Worm (Caenorhabditis elegans): ENCODE measurements around the gene M163.7.

The M163.7 gene

DNA sequence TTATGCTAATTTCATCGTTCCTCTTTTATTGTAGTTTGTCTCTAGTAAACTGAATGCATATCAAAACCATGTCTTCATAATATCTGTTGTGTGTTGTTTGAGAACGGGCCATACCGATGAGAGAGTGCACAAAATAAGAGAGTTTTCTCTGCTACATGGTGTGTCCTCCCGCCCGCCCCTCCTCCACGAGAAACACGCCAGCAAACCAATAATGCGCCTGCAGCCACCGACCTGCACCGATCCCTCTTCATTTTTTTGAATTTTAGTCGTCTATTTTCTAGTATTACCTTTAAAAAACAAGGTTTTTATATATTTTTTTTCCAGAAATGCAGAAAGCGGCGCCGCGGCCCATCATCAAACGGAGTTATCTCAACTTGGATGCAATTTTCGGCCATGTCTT lies 15.6 kb downstream of the M163.7 start, which contains the start of gene gfi-3 (continued):
- TF ChIP-seq egl-27 (tag; optimal IDR thresholded peaks at IDR 0.05) (no peak), grh-1 (GFP tag; IDR thresholded peaks at IDR 0.05) (peak; percentile 84), lsy-2 (tag; optimal IDR thresholded peaks at IDR 0.05) (peak; percentile 79 to 86), nhr-20 (tag; optimal IDR thresholded peaks at IDR 0.05) (peak; percentile 91), sptf-1 (tag; optimal IDR thresholded peaks at IDR 0.05) (no peak), ztf-11 (tag; optimal IDR thresholded peaks at IDR 0.05) (peak in 1 of 2 experiments; percentile 71), ets-5 (GFP tag; IDR thresholded peaks at IDR 0.05) (no peak), ztf-4 (tag; optimal IDR thresholded peaks at IDR 0.05) (peak; percentile 57)

DNA sequence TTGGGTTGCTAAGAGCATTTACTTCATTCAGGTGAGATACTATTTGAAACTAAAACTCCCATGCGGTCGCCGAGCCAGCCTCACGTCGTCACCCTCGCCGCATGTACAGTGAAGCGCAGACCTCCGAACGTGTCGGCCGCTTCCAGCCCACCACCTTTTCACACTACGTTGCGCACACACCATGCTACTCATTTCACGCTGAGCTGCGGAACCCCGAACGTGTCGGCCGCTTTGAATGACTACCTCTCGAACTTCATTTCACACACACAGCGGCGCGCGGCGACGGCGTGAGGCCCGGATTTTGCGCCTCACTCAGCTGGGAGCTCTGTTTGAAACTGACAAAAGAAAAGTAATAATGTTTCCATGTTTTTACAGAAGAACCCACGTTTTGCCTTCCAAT lies 17.0 kb downstream of the M163.7 start:
- TF ChIP-seq tbx-2 (tag; optimal IDR thresholded peaks at IDR 0.05) (no peak), snpc-4 (tag; optimal IDR thresholded peaks at IDR 0.05) (peak; percentile 77), ces-1 (GFP tag; optimal IDR thresholded peaks at IDR 0.05) (no peak), ama-1 (optimal IDR thresholded peaks at IDR 0.05) (no peak), nhr-84 (tag; optimal IDR thresholded peaks at IDR 0.05) (no peak)

DNA sequence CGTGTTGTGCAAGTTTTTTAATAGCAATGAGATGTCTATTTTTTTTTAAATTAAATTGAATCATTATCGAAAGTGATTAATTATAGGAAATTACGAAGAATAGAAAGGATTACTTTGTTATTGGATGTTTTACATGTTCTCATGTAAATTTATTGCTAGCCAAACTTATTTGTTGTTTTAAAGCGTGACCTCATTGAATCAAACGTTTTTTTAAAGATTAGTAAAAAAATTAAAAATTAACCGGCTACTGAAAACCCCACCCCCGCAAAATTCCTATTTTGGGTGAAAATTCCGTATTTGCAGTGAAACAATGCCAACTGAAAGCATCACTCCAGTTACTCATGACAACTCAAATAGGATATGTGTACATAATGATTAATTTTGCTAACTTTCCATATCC lies 20.2 kb downstream of the M163.7 start, which contains the start of gene M163.8:
M163.8 (plus strand) TSS at position 301 of the 400 bp plus-strand sequence.
- peak; percentile 21 for TF ChIP-seq nhr-85 (tag)
- no peak for TF ChIP-seq zag-1 (tag; optimal IDR thresholded peaks at IDR 0.05)
- TF ChIP-seq zip-4 (GFP tag; optimal IDR thresholded peaks at IDR 0.05), result no peak
- no peak for TF ChIP-seq dsc-1 (tag; optimal IDR thresholded peaks at IDR 0.05)
- no peak for TF ChIP-seq pax-3 (tag; optimal IDR thresholded peaks at IDR 0.05)

DNA sequence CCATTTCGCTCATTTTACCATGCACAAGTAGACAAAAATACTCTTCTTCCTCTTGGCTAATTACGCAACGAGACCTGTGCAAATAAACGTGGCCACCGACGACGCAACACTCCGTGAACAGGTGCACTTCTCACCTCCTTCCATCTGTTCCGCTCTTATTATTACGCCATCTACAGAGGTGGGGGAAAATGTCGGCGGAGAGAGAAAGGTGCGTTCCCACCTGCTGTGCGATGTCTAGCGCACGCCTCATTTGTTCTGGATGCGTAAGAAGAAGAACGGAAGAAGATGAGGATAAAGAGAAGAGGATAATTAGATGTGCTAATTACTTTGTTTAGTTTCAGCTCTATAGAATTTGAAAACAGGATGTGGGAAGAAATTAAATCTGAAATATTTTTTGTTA lies 21.9 kb downstream of the M163.7 start:
- TF ChIP-seq blmp-1 (tag; optimal IDR thresholded peaks at IDR 0.05) (peak; percentile 16), nhr-76 (tag; optimal IDR thresholded peaks at IDR 0.05) (no peak)

DNA sequence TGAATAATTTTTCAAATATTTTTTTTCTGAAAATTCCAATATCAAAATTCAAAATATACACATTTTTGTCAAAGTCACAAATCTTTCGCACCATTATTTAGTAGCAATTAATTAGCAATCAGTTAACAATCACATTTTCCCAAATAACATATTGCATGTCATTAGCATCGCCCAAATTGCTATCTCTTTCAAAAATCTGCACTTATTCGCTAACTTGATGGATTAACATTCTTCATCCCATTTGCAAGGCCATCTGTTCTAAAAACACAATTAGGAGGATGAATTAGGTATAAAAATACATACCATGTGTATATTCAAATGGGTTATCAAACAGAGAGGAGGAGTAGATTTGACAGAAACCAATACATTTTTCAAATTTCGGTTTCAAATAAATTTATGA lies 22.7 kb downstream of the M163.7 start:
- TF ChIP-seq lir-3 (tag; optimal IDR thresholded peaks at IDR 0.05; ENCODE audit: poor library complexity) (no peak), swsn-7 (tag; optimal IDR thresholded peaks at IDR 0.05) (no peak), blmp-1 (tag; optimal IDR thresholded peaks at IDR 0.05) (no peak), unc-62 (GFP tag; optimal IDR thresholded peaks at IDR 0.05) (no peak), ceh-90 (tag; optimal IDR thresholded peaks at IDR 0.05) (no peak), sox-4 (tag; optimal IDR thresholded peaks at IDR 0.05) (no peak), pag-3 (tag; optimal IDR thresholded peaks at IDR 0.05; ENCODE audit: borderline replicate concordance, insufficient read depth) (no peak), aly-2 (tag; optimal IDR thresholded peaks at IDR 0.05) (no peak), skn-1 (tag; optimal IDR thresholded peaks at IDR 0.05) (no peak), sup-37 (GFP tag; optimal IDR thresholded peaks at IDR 0.05) (no peak), nhr-84 (tag; optimal IDR thresholded peaks at IDR 0.05) (no peak), unc-130 (tag; optimal IDR thresholded peaks at IDR 0.05) (no peak), alr-1 (tag; optimal IDR thresholded peaks at IDR 0.05; ENCODE audit: borderline replicate concordance) (no peak), mab-9 (GFP tag; IDR thresholded peaks at IDR 0.05) (no peak), ces-1 (GFP tag; optimal IDR thresholded peaks at IDR 0.05) (no peak), lin-13 (GFP tag; optimal IDR thresholded peaks at IDR 0.05) (no peak), irx-1 (tag; optimal IDR thresholded peaks at IDR 0.05) (peak; percentile 51), nhr-71 (tag; optimal IDR thresholded peaks at IDR 0.05) (peak; percentile 31), F16B12.6 (tag; optimal IDR thresholded peaks at IDR 0.05) (no peak), jun-1 (tag; optimal IDR thresholded peaks at IDR 0.05) (no peak), fkh-4 (tag; optimal IDR thresholded peaks at IDR 0.05; ENCODE audit: borderline replicate concordance) (no peak), egl-27 (tag; optimal IDR thresholded peaks at IDR 0.05) (no peak), nhr-20 (tag; optimal IDR thresholded peaks at IDR 0.05) (no peak), hlh-17 (GFP tag; optimal IDR thresholded peaks at IDR 0.05; ENCODE audit: borderline replicate concordance) (no peak), nhr-85 (tag) (peak; percentile 89), isw-1 (GFP tag; IDR thresholded peaks at IDR 0.05) (no peak), ceh-63 (GFP tag; optimal IDR thresholded peaks at IDR 0.05) (no peak), C34B4.2 (tag; optimal IDR thresholded peaks at IDR 0.05) (no peak), egl-13 (tag; optimal IDR thresholded peaks at IDR 0.05) (no peak), nhr-19 (GFP tag; conservative IDR thresholded peaks at IDR 0.05) (no peak), elt-2 (tag; optimal IDR thresholded peaks at IDR 0.05) (no peak), sptf-1 (tag; optimal IDR thresholded peaks at IDR 0.05) (no peak), tbx-2 (tag; optimal IDR thresholded peaks at IDR 0.05) (peak; percentile 2)
